Worm (Caenorhabditis elegans): ENCODE results near the gene C14A4.6.

Gene C14A4.6

DNA sequence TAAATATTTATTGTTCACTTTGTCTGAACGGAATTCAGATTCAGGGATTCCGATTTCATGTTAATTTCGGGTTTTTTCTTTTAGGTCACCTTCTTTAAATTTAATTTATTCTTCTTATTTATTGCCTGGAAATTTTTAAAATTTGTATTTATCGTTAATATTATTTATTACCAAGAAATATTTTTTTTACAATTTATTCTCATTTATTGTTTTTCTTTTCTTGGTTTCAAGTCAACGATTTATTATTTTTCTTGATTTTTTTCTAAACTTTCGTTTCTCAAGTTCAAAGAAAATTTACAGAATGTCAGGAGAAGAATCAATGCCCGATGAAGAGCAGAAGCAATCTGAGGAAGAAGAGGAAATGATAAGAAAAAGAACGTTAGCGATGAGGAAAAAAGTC, 6.8 kb downstream of the C14A4.6 start, which contains the start of gene crn-3:
Gene crn-3, plus strand, starts transcription at position 301 of the 400 bp plus-strand sequence.
- no peak for TF ChIP-seq nhr-2 (tag; optimal IDR thresholded peaks at IDR 0.05)
- TF ChIP-seq ceh-43 (GFP tag; optimal IDR thresholded peaks at IDR 0.05): no peak
- TF ChIP-seq mab-5 (tag; optimal IDR thresholded peaks at IDR 0.05): no peak
- TF ChIP-seq nhr-28 (tag; optimal IDR thresholded peaks at IDR 0.05): no peak
- no peak for TF ChIP-seq lin-32 (GFP tag; optimal IDR thresholded peaks at IDR 0.05)
- no peak for TF ChIP-seq zip-8 (tag; optimal IDR thresholded peaks at IDR 0.05)
- no peak for TF ChIP-seq cnd-1 (tag; optimal IDR thresholded peaks at IDR 0.05)
- TF ChIP-seq ham-2 (GFP tag; optimal IDR thresholded peaks at IDR 0.05): no peak
- no peak for TF ChIP-seq ces-1 (GFP tag; optimal IDR thresholded peaks at IDR 0.05)
- no peak for TF ChIP-seq unc-62 (GFP tag; optimal IDR thresholded peaks at IDR 0.05)
- TF ChIP-seq elt-1 (tag; optimal IDR thresholded peaks at IDR 0.05; ENCODE audit: borderline replicate concordance, insufficient read depth): no peak
- no peak for TF ChIP-seq M03D4.4 (tag; optimal IDR thresholded peaks at IDR 0.05)
- TF ChIP-seq mep-1 (tag; optimal IDR thresholded peaks at IDR 0.05): no peak
- TF ChIP-seq bed-3 (GFP tag; optimal IDR thresholded peaks at IDR 0.05): no peak
- no peak for TF ChIP-seq tbx-8 (GFP tag; optimal IDR thresholded peaks at IDR 0.05)
- no peak for TF ChIP-seq nhr-76 (tag; optimal IDR thresholded peaks at IDR 0.05)

DNA sequence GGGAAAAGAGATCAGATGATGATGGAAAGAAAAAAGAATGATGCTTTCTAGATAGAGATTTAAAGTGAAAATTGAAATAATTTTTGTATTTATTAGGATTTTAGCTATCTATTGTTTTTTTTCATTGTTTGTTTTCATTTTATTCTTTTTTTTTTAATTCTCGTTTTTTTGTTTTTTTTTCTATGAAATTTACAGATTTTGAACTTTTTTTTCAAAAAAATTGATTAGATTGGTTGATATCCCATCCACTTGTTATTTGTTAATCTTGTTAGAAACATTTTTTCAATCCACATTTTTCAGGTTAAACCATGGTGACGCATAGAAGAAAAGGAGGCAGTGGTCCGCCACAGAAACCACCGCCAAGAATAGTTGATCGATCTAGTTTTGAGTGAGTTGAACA, 10.5 kb downstream of the C14A4.6 start, which contains the start of gene algn-9:
Gene algn-9, plus strand, starts transcription at position 301 of the 400 bp plus-strand sequence.
- TF ChIP-seq drap-1 (GFP tag; optimal IDR thresholded peaks at IDR 0.05) (no peak), unc-120 (tag; optimal IDR thresholded peaks at IDR 0.05; ENCODE audit: poor library complexity, severe bottlenecking) (no peak), blmp-1 (tag; optimal IDR thresholded peaks at IDR 0.05) (no peak), ceh-43 (GFP tag; optimal IDR thresholded peaks at IDR 0.05) (no peak), ces-1 (GFP tag; optimal IDR thresholded peaks at IDR 0.05) (no peak), sptf-1 (tag; optimal IDR thresholded peaks at IDR 0.05) (no peak), flh-1 (GFP tag; optimal IDR thresholded peaks at IDR 0.05) (no peak)

DNA sequence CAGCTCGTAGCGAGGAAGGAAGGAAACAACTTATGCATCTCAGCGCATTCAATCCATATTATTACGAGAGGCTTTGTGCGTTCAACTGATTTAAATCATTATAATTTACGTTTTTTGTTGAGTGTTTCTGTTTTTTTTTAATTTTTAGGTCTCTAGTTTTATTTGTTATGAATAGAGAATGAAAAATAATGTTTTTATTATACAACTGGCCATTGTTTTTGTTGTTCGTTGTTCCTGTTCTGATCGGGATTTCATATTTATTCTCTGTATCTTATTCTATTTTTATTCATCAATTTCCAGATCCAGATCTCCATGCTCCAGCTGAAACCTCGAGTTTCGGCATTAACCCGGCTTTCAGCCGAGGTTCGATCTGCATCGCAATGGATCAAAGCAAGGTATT, 12.3 kb downstream of the C14A4.6 start, which contains the start of gene mrps-22:
Gene mrps-22, plus strand, starts transcription at position 301 of the 400 bp plus-strand sequence.
- TF ChIP-seq flh-1 (GFP tag; optimal IDR thresholded peaks at IDR 0.05) (no peak), drap-1 (GFP tag; optimal IDR thresholded peaks at IDR 0.05) (no peak)

DNA sequence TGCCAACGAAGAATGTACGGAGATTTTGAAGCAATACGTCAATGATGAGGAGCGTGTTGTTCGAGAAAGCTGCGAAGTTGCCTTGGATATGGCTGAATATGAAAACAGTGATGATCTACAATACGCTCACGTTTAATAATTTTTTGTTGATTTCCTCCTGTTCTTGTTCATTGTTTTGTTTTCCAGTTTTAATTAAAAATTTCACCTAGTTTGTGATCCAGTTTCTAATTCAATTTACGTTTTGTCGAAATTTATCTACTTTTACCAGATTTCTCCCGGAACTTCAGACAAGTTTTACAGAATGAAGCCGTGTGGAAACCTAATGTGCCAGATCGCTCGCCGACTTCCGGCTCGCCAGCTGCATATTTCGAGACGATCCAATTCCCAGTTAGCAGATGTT, 13.7 kb downstream of the C14A4.6 start, which contains the start of gene dap-3:
Gene dap-3, plus strand, starts transcription at position 301 of the 400 bp plus-strand sequence.
- TF ChIP-seq zip-8 (tag; optimal IDR thresholded peaks at IDR 0.05): no peak
- no peak for TF ChIP-seq blmp-1 (tag; optimal IDR thresholded peaks at IDR 0.05)
- no peak for TF ChIP-seq tbx-8 (GFP tag; optimal IDR thresholded peaks at IDR 0.05)
- no peak for TF ChIP-seq snpc-4 (tag; optimal IDR thresholded peaks at IDR 0.05)
- TF ChIP-seq hlh-1 (tag; optimal IDR thresholded peaks at IDR 0.05): no peak
- TF ChIP-seq ces-1 (GFP tag; optimal IDR thresholded peaks at IDR 0.05): no peak
- TF ChIP-seq nhr-28 (tag; optimal IDR thresholded peaks at IDR 0.05): no peak

DNA sequence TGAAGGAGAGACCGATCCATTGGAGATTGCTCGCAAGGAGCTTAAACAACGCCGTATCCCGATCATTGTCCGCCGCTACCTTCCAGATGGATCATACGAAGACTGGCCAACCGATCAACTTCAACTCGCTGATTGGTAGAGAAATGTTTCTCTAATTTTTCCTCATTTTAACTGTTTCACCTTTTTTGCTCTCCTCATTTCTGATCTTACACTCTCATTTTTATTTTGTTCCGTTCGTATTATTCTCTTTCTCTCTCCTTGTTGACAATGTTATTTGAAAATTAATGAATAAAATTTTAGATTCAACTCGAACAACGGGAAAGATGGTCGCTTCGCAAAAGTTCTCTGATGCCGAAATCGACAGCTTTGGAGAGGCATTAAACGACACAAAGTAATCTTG, 14.9 kb downstream of the C14A4.6 start, which contains the start of gene dohh-1:
Gene dohh-1, plus strand, starts transcription at position 301 of the 400 bp plus-strand sequence.
- TF ChIP-seq bed-3 (GFP tag; optimal IDR thresholded peaks at IDR 0.05): no peak
- TF ChIP-seq nhr-12 (tag; optimal IDR thresholded peaks at IDR 0.05): no peak
- no peak for TF ChIP-seq nhr-28 (tag; optimal IDR thresholded peaks at IDR 0.05)
- TF ChIP-seq sem-2 (GFP tag; optimal IDR thresholded peaks at IDR 0.05): no peak
- no peak for TF ChIP-seq sptf-1 (tag; optimal IDR thresholded peaks at IDR 0.05)
- TF ChIP-seq hlh-1 (tag; optimal IDR thresholded peaks at IDR 0.05): no peak
- TF ChIP-seq unc-62 (GFP tag; optimal IDR thresholded peaks at IDR 0.05): no peak

DNA sequence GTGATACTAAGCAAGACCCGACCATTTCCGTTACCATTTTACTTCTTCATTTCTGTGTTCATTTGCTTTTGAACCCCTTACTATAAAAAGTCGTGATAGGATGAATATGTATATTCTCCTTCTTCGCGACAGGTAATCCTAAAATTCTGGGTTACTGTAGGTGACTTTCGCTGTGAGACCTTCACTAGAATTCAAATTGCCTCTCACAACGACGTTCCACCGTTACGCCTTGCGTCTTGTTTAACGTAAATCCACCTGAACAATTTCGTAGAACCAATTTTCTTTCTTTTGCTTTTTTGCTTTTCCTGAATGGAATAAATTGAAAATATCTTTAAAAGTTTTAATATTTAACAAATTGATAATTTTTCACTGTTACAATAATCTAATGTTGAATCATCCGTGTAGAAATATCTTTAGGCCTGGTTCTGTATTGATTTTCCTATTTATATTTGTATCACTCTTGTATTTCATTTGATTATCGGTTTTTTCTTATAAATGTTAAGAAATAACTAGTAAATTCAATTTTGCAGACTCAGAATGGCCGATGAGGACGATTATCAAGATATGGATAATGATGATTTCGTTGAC, 15.6 kb downstream of the C14A4.6 start, which contains the start of gene rpb-6:
Gene rpb-6, plus strand, starts transcription at position 538 of the 588 bp plus-strand sequence.
- no peak for TF ChIP-seq tbx-8 (GFP tag; optimal IDR thresholded peaks at IDR 0.05)
- peak; percentile 9 for TF ChIP-seq lin-13 (tag; optimal IDR thresholded peaks at IDR 0.05)
- TF ChIP-seq lin-32 (GFP tag; optimal IDR thresholded peaks at IDR 0.05): no peak
- TF ChIP-seq lsy-2 (tag; optimal IDR thresholded peaks at IDR 0.05): peak; percentile 70
- no peak for TF ChIP-seq snpc-4 (tag; optimal IDR thresholded peaks at IDR 0.05)
